Worm (Caenorhabditis elegans) whole organism, L4/young adult: Measurements from ENCODE around the gene best-17.

Experiments
- dao-5 ChIP-seq: sonication (generic microtip); optimal IDR thresholded peaks from 2 replicates; lab custom pipeline; 2016; ENCODE audit warnings: missing genotype, missing genetic modification characterization, moderate library complexity, missing compliant biosample characterization
- him-1 ChIP-seq: sonication (generic microtip); optimal IDR thresholded peaks from 2 replicates; lab custom pipeline; 2016; ENCODE audit warnings: missing genotype, missing genetic modification reagents, missing genetic modification characterization, missing compliant biosample characterization

DNA sequence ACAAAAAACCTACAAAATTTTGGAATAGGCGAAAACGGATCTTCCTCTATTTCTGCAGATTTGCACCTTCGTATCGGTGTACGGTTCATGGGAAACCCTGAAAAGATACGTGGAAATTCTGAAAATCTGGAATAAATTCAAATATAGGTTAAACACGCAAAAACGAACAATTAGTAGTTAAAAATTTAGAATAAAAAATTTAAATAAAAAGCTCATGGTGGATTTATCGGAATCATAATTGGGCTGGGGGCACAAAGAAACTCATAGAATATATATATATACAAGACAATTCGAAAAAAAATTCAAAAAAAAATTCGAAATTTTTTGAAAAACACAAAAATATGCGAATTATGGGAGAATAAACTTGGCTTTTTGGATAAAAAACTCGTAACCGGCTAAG lies 22.4 kb downstream of the best-17 start, which contains the start of gene helq-1:
- TF ChIP-seq him-1 = no peak
- no peak for TF ChIP-seq dao-5
